Fruit fly (Drosophila melanogaster) whole organism, prepupa: ENCODE results near the gene Cnx99A.

Experiments used
- CG10631 ChIP-seq: fragments of 200-800 bp; sonication (Bioruptor generic); optimal IDR thresholded peaks from 2 replicates; lab custom pipeline; 2016; ENCODE audit warnings: missing biosample characterization, missing genetic modification characterization
- CG10669 ChIP-seq: fragments of 200-800 bp; sonication (Bioruptor generic); optimal IDR thresholded peaks from 3 replicates; lab custom pipeline; 2018; ENCODE audit warnings: missing biosample characterization, mild to moderate bottlenecking, missing genetic modification characterization, moderate library complexity
- CG11294 ChIP-seq: fragments of 200-800 bp; sonication (Bioruptor generic); IDR thresholded peaks from 2 replicates; pipeline ENCODE4 v1.3.6; 2022; ENCODE audit warnings: missing biosample characterization, missing genetic modification characterization
- CG11762 ChIP-seq: fragments of 200-800 bp; sonication (Bioruptor generic); optimal IDR thresholded peaks from 3 replicates; lab custom pipeline; 2016; ENCODE audit warnings: missing biosample characterization, missing genetic modification characterization; ENCODE audit not compliant: insufficient read depth
- CG11902 ChIP-seq: fragments of 200-800 bp; sonication (Bioruptor generic); optimal IDR thresholded peaks from 3 replicates; lab custom pipeline; 2016; ENCODE audit warnings: missing biosample characterization, missing genetic modification characterization
- CG1621 ChIP-seq: fragments of 200-800 bp; sonication (Bioruptor generic); optimal IDR thresholded peaks from 3 replicates; lab custom pipeline; 2018; ENCODE audit warnings: missing biosample characterization, mild to moderate bottlenecking, missing genetic modification characterization
- CG16779 ChIP-seq: fragments of 200-800 bp; sonication (Bioruptor generic); optimal IDR thresholded peaks from 3 replicates; lab custom pipeline; 2017; ENCODE audit warnings: missing biosample characterization, mild to moderate bottlenecking, missing genetic modification characterization
- CG3032 ChIP-seq: fragments of 200-800 bp; optimal IDR thresholded peaks from 2 replicates; lab custom pipeline; 2019; ENCODE audit warnings: missing biosample characterization, mild to moderate bottlenecking, missing genetic modification characterization, moderate library complexity
- CG31627 ChIP-seq: fragments of 200-800 bp; sonication (Bioruptor generic); optimal IDR thresholded peaks from 3 replicates; lab custom pipeline; 2016; ENCODE audit warnings: missing biosample characterization, missing genetic modification characterization
- CG32006 ChIP-seq: fragments of 200-800 bp; sonication (Bioruptor generic); optimal IDR thresholded peaks from 3 replicates; lab custom pipeline; 2017; ENCODE audit warnings: missing biosample characterization, mild to moderate bottlenecking, missing genetic modification characterization
- CG34406 ChIP-seq: fragments of 200-800 bp; sonication (Bioruptor generic); optimal IDR thresholded peaks from 3 replicates; lab custom pipeline; 2016; ENCODE audit warnings: missing biosample characterization, missing genetic modification characterization
- CG4318 ChIP-seq: fragments of 200-800 bp; sonication (Bioruptor generic); optimal IDR thresholded peaks from 3 replicates; lab custom pipeline; 2017; ENCODE audit warnings: missing biosample characterization, mild to moderate bottlenecking, missing genetic modification characterization
- CG6163 ChIP-seq: fragments of 200-800 bp; sonication (Bioruptor generic); IDR thresholded peaks from 3 replicates; pipeline ENCODE4 v1.3.6; 2022; ENCODE audit warnings: missing biosample characterization, missing genetic modification characterization
- CG6792 ChIP-seq: fragments of 200-800 bp; sonication (Bioruptor generic); optimal IDR thresholded peaks from 3 replicates; lab custom pipeline; 2016; ENCODE audit warnings: missing biosample characterization, missing genetic modification characterization
- CG6808 ChIP-seq: fragments of 200-800 bp; sonication (Bioruptor generic); optimal IDR thresholded peaks from 3 replicates; lab custom pipeline; 2017; ENCODE audit warnings: missing biosample characterization, missing genetic modification characterization, mild to moderate bottlenecking, moderate library complexity, missing genetic modification reagents
- CG6854 ChIP-seq: fragments of 200-800 bp; sonication (Bioruptor generic); optimal IDR thresholded peaks from 2 replicates; lab custom pipeline; 2017; ENCODE audit warnings: missing biosample characterization, mild to moderate bottlenecking, missing genetic modification characterization
- CG7368 ChIP-seq: fragments of 200-800 bp; sonication (Bioruptor generic); optimal IDR thresholded peaks from 3 replicates; lab custom pipeline; 2016; ENCODE audit warnings: missing biosample characterization, missing genetic modification characterization
- CG8319 ChIP-seq: fragments of 200-800 bp; sonication (Bioruptor generic); optimal IDR thresholded peaks from 3 replicates; lab custom pipeline; 2016; ENCODE audit warnings: missing biosample characterization, missing genetic modification characterization
- CG8632 ChIP-seq: fragments of 200-800 bp; sonication (Bioruptor generic); optimal IDR thresholded peaks from 3 replicates; lab custom pipeline; 2016; ENCODE audit warnings: missing biosample characterization, missing genetic modification characterization
- CG9139 ChIP-seq: fragments of 200-800 bp; sonication (Bioruptor generic); optimal IDR thresholded peaks from 3 replicates; lab custom pipeline; 2017; ENCODE audit warnings: missing biosample characterization, mild to moderate bottlenecking, missing genetic modification characterization
- Eip75B ChIP-seq: fragments of 200-800 bp; sonication (Bioruptor generic); optimal IDR thresholded peaks from 3 replicates; lab custom pipeline; 2016; ENCODE audit warnings: missing biosample characterization, missing genetic modification characterization
- Eip78C ChIP-seq: fragments of 200-800 bp; sonication (Bioruptor generic); peaks from one replicate; lab custom pipeline; 2016; ENCODE audit warnings: missing biosample characterization, missing genetic modification characterization
- Ets21C ChIP-seq: fragments of 200-800 bp; sonication (Bioruptor generic); optimal IDR thresholded peaks from 3 replicates; lab custom pipeline; 2016; ENCODE audit warnings: missing biosample characterization, missing genetic modification characterization
- Ets96B ChIP-seq: fragments of 200-800 bp; optimal IDR thresholded peaks from 2 replicates; lab custom pipeline; 2019; ENCODE audit warnings: missing biosample characterization, mild to moderate bottlenecking, missing genetic modification characterization, moderate library complexity
- Gug ChIP-seq: fragments of 200-800 bp; sonication (Bioruptor generic); IDR thresholded peaks from 2 replicates; pipeline ENCODE4 v1.3.6; 2022; ENCODE audit warnings: missing biosample characterization, missing genetic modification characterization
- Hr38 ChIP-seq: sonication (Bioruptor generic); optimal IDR thresholded peaks from 2 replicates; lab custom pipeline; 2016; ENCODE audit warnings: missing biosample characterization, missing genetic modification characterization
- Hr4 ChIP-seq: fragments of 200-800 bp; sonication (Bioruptor generic); optimal IDR thresholded peaks from 3 replicates; lab custom pipeline; 2016; ENCODE audit warnings: missing biosample characterization, missing genetic modification characterization
- Lpt ChIP-seq: fragments of 200-800 bp; sonication (Bioruptor generic); optimal IDR thresholded peaks from 3 replicates; lab custom pipeline; 2016; ENCODE audit warnings: missing biosample characterization, missing genetic modification characterization
- OdsH ChIP-seq: fragments of 200-800 bp; sonication (Bioruptor generic); optimal IDR thresholded peaks from 3 replicates; lab custom pipeline; 2016; ENCODE audit warnings: missing biosample characterization, missing genetic modification characterization
- Smox ChIP-seq: fragments of 200-800 bp; sonication (Bioruptor generic); optimal IDR thresholded peaks from 3 replicates; lab custom pipeline; 2016; ENCODE audit warnings: missing biosample characterization, missing genetic modification characterization
- Sox102F ChIP-seq: fragments of 200-800 bp; sonication (Bioruptor generic); optimal IDR thresholded peaks from 2 replicates; lab custom pipeline; 2016; ENCODE audit warnings: missing biosample characterization, mild to moderate bottlenecking, missing genetic modification characterization
- Sox14 ChIP-seq: fragments of 200-800 bp; sonication (Bioruptor generic); optimal IDR thresholded peaks from 3 replicates; lab custom pipeline; 2016; ENCODE audit warnings: missing biosample characterization, missing genetic modification characterization
- Sox15 ChIP-seq: fragments of 200-800 bp; sonication (Bioruptor generic); optimal IDR thresholded peaks from 3 replicates; lab custom pipeline; 2016; ENCODE audit warnings: missing biosample characterization, missing genetic modification characterization
- acj6 ChIP-seq: fragments of 200-800 bp; sonication (Bioruptor generic); optimal IDR thresholded peaks from 3 replicates; lab custom pipeline; 2016; ENCODE audit warnings: missing biosample characterization, missing genetic modification characterization
- cyc ChIP-seq: fragments of 200-800 bp; sonication (Bioruptor generic); optimal IDR thresholded peaks from 3 replicates; lab custom pipeline; 2016; ENCODE audit warnings: missing biosample characterization, missing genetic modification characterization
- dac ChIP-seq: fragments of 200-800 bp; sonication (Bioruptor generic); optimal IDR thresholded peaks from 2 replicates; lab custom pipeline; 2017; ENCODE audit warnings: missing biosample characterization, mild to moderate bottlenecking, missing genetic modification characterization
- dsx ChIP-seq: fragments of 200-800 bp; optimal IDR thresholded peaks from 3 replicates; lab custom pipeline; 2019; ENCODE audit warnings: missing biosample characterization, mild to moderate bottlenecking, missing genetic modification characterization, moderate library complexity; ENCODE audit not compliant: poor library complexity, severe bottlenecking
- eg ChIP-seq: fragments of 200-800 bp; sonication (Bioruptor generic); IDR thresholded peaks from 3 replicates; pipeline ENCODE4 v1.3.6; 2022; ENCODE audit warnings: missing biosample characterization, missing genetic modification characterization
- esn ChIP-seq: fragments of 200-800 bp; sonication (Bioruptor generic); optimal IDR thresholded peaks from 2 replicates; lab custom pipeline; 2016; ENCODE audit warnings: missing biosample characterization, mild to moderate bottlenecking, missing genetic modification characterization, moderate library complexity
- fd59A ChIP-seq: fragments of 200-800 bp; sonication (Bioruptor generic); optimal IDR thresholded peaks from 2 replicates; lab custom pipeline; 2017; ENCODE audit warnings: missing biosample characterization, mild to moderate bottlenecking, missing genetic modification characterization, missing genetic modification reagents
- fd85E ChIP-seq: fragments of 200-800 bp; sonication (Bioruptor generic); optimal IDR thresholded peaks from 3 replicates; lab custom pipeline; 2016; ENCODE audit warnings: missing biosample characterization, missing genetic modification characterization
- fkh ChIP-seq: fragments of 200-800 bp; sonication (Bioruptor generic); optimal IDR thresholded peaks from 3 replicates; lab custom pipeline; 2017; ENCODE audit warnings: missing biosample characterization, mild to moderate bottlenecking, missing genetic modification characterization, moderate library complexity
- lz ChIP-seq: fragments of 200-800 bp; sonication (Bioruptor generic); optimal IDR thresholded peaks from 3 replicates; lab custom pipeline; 2016; ENCODE audit warnings: missing biosample characterization, missing genetic modification characterization
- net ChIP-seq: fragments of 200-800 bp; sonication (Bioruptor generic); optimal IDR thresholded peaks from 3 replicates; lab custom pipeline; 2016; ENCODE audit warnings: missing biosample characterization, missing genetic modification characterization
- pdm3 ChIP-seq: fragments of 200-800 bp; sonication (Bioruptor generic); optimal IDR thresholded peaks from 3 replicates; lab custom pipeline; 2016; ENCODE audit warnings: missing biosample characterization, missing genetic modification characterization
- salr ChIP-seq, 2 experiments: fragments of 200-800 bp; sonication (Bioruptor generic); optimal IDR thresholded peaks; 3 replicates each; lab custom pipeline; 2016 to 2018; ENCODE audit warnings: missing biosample characterization in 2 of 2, missing genetic modification characterization in 2 of 2, mild to moderate bottlenecking in 1 of 2
- spab ChIP-seq: fragments of 200-800 bp; sonication (Bioruptor generic); optimal IDR thresholded peaks from 2 replicates; lab custom pipeline; 2017; ENCODE audit warnings: missing biosample characterization, mild to moderate bottlenecking, missing genetic modification characterization, missing genetic modification reagents
- svp ChIP-seq: fragments of 200-800 bp; sonication (Bioruptor generic); peaks from one replicate; lab custom pipeline; 2016; ENCODE audit warnings: missing biosample characterization, missing genetic modification characterization
- topi ChIP-seq: fragments of 200-800 bp; sonication (Bioruptor generic); optimal IDR thresholded peaks from 3 replicates; lab custom pipeline; 2016; ENCODE audit warnings: missing biosample characterization, missing genetic modification characterization
- vri ChIP-seq: fragments of 200-800 bp; sonication (Bioruptor generic); optimal IDR thresholded peaks from 3 replicates; lab custom pipeline; 2016; ENCODE audit warnings: missing biosample characterization, mild to moderate bottlenecking, missing genetic modification characterization

Gene Cnx99A

dm6 chr3R:29290588-29291530 lies 28.6 kb downstream of the Cnx99A start:
- TF ChIP-seq net (GFP tag; lab: Kevin White, UChicago) (peak; percentile 15), CG6792 (GFP tag; lab: Kevin White, UChicago) (peak; percentile 16), Sox102F (GFP tag; lab: Kevin White, UChicago) (no peak), CG8632 (GFP tag; lab: Kevin White, UChicago) (peak; percentile 2), salr (GFP tag; optimal IDR thresholded peaks at IDR 0.05; lab: Kevin White, UChicago) (no peak), lz (GFP tag; lab: Kevin White, UChicago) (peak; percentile 25), Eip75B (GFP tag; lab: Kevin White, UChicago) (peak; percentile 50), CG3032 (tag; lab: Kevin White, UChicago) (peak; percentile 74), CG34406 (GFP tag; lab: Kevin White, UChicago) (peak; percentile 15), Eip78C (GFP tag; lab: Kevin White, UChicago) (peak; percentile 36), Sox14 (GFP tag; lab: Kevin White, UChicago) (peak; percentile 25), CG32006 (GFP tag; lab: Kevin White, UChicago) (peak; percentile 43), CG11902 (no peak), eg (GFP tag; lab: Robert Waterston, UW) (peak; percentile 86), fd85E (GFP tag; lab: Kevin White, UChicago) (peak; percentile 19), CG7368 (GFP tag; lab: Kevin White, UChicago) (peak; percentile 0), Smox (GFP tag; lab: Kevin White, UChicago) (no peak), acj6 (GFP tag; lab: Kevin White, UChicago) (peak; percentile 27), dac (GFP tag; lab: Kevin White, UChicago) (no peak), fkh (GFP tag; lab: Kevin White, UChicago) (no peak), CG1621 (peak; percentile 34), Hr4 (GFP tag; lab: Kevin White, UChicago) (peak; percentile 36), Ets21C (no peak), Hr38 (GFP tag; lab: Kevin White, UChicago) (no peak), Lpt (GFP tag; lab: Kevin White, UChicago) (peak; percentile 20), CG6854 (no peak), CG11762 (peak; percentile 23), CG31627 (GFP tag; lab: Kevin White, UChicago) (no peak), fd59A (no peak), esn (GFP tag; lab: Kevin White, UChicago) (peak; percentile 64), OdsH (GFP tag; lab: Kevin White, UChicago) (peak; percentile 16), dsx (peak; percentile 15), CG11294 (GFP tag; lab: Robert Waterston, UW) (peak; percentile 26; the same call in 1 of the 2 replicates), Ets96B (tag; lab: Kevin White, UChicago) (peak; percentile 74), svp (peak; percentile 66), Gug (peak; percentile 58; the same call in 1 of the 2 replicates), CG8319 (GFP tag; lab: Kevin White, UChicago) (peak; percentile 27), topi (GFP tag; lab: Kevin White, UChicago) (peak; percentile 72), Sox15 (no peak), CG6808 (peak; percentile 63), CG6163 (peak; percentile 87), CG10669 (GFP tag; lab: Kevin White, UChicago) (peak; percentile 66), CG9139 (no peak), vri (GFP tag; lab: Kevin White, UChicago) (peak; percentile 56), spab (GFP tag; lab: Kevin White, UChicago) (peak; percentile 68), CG10631 (peak; percentile 61), CG4318 (GFP tag; lab: Kevin White, UChicago) (no peak), pdm3 (GFP tag; lab: Kevin White, UChicago) (peak; percentile 18), cyc (GFP tag; lab: Kevin White, UChicago) (peak; percentile 50), CG16779 (tag; lab: Kevin White, UChicago) (no peak)
